Fruit fly (Drosophila melanogaster) whole organism, embryonic: Measurements from ENCODE around the gene Jon99Fii.
A peak's percentile ranks its signal among the peaks of the same experiment; 100 is the strongest.

ENCODE experiments used
- Atf-2 ChIP-seq: fragments of 200-800 bp; sonication (Bioruptor generic); optimal IDR thresholded peaks from 2 replicates; lab custom pipeline; 2016; ENCODE audit warnings: missing biosample characterization, missing genetic modification characterization
- Atf6 ChIP-seq: fragments of 200-800 bp; sonication (Bioruptor generic); IDR thresholded peaks from 2 replicates; pipeline ENCODE4 v1.3.6; 2022; ENCODE audit warnings: missing biosample characterization, missing genetic modification characterization
- Bgb ChIP-seq: fragments of 200-800 bp; sonication (Bioruptor generic); IDR thresholded peaks from 2 replicates; pipeline ENCODE4 v1.3.6; 2022; ENCODE audit warnings: missing biosample characterization, missing genetic modification characterization; ENCODE audit not compliant: partially characterized antibody
- Bteb2 ChIP-seq: fragments of 200-800 bp; sonication (Bioruptor generic); optimal IDR thresholded peaks from 2 replicates; lab custom pipeline; 2016; ENCODE audit warnings: missing biosample characterization, missing genetic modification characterization
- CG10654 ChIP-seq: fragments of 200-800 bp; sonication (Bioruptor generic); optimal IDR thresholded peaks from 2 replicates; lab custom pipeline; 2016; ENCODE audit warnings: missing biosample characterization, missing genetic modification characterization
- CG12744 ChIP-seq: fragments of 200-800 bp; sonication (Bioruptor generic); optimal IDR thresholded peaks from 2 replicates; lab custom pipeline; 2016; ENCODE audit warnings: missing biosample characterization, missing genetic modification characterization
- CG14050 ChIP-seq: fragments of 200-800 bp; sonication (Bioruptor generic); IDR thresholded peaks from 3 replicates; pipeline ENCODE4 v1.3.6; 2022; ENCODE audit warnings: missing biosample characterization, missing genetic modification characterization
- CG1602 ChIP-seq: fragments of 200-800 bp; sonication (Bioruptor generic); optimal IDR thresholded peaks from 3 replicates; lab custom pipeline; 2016; ENCODE audit warnings: missing biosample characterization, missing genetic modification characterization
- CG16813 ChIP-seq: fragments of 200-800 bp; sonication (Bioruptor generic); IDR thresholded peaks from 3 replicates; pipeline ENCODE4 v1.3.6; 2022; ENCODE audit warnings: missing biosample characterization, missing genetic modification characterization; ENCODE audit not compliant: partially characterized antibody
- CG17359 ChIP-seq: fragments of 200-800 bp; sonication (Bioruptor generic); optimal IDR thresholded peaks from 3 replicates; lab custom pipeline; 2018; ENCODE audit warnings: missing biosample characterization, mild to moderate bottlenecking, missing genetic modification characterization, moderate library complexity
- CG18764 ChIP-seq: fragments of 200-800 bp; sonication (Bioruptor generic); optimal IDR thresholded peaks from 3 replicates; lab custom pipeline; 2016; ENCODE audit warnings: missing biosample characterization, missing genetic modification characterization
- CG2678 ChIP-seq: fragments of 200-800 bp; sonication (Bioruptor generic); optimal IDR thresholded peaks from 3 replicates; lab custom pipeline; 2019; ENCODE audit warnings: missing biosample characterization, mild to moderate bottlenecking, missing genetic modification characterization, moderate library complexity
- CG31365 ChIP-seq: fragments of 200-800 bp; sonication (Bioruptor generic); optimal IDR thresholded peaks from 2 replicates; lab custom pipeline; 2018; ENCODE audit warnings: missing biosample characterization, mild to moderate bottlenecking, missing genetic modification characterization
- CG32767 ChIP-seq: fragments of 200-800 bp; sonication (Bioruptor generic); IDR thresholded peaks from 2 replicates; pipeline ENCODE4 v1.3.6; 2022; ENCODE audit warnings: missing biosample characterization, missing genetic modification characterization
- CG3281 ChIP-seq: fragments of 200-800 bp; sonication (Bioruptor generic); optimal IDR thresholded peaks from 3 replicates; lab custom pipeline; 2017; ENCODE audit warnings: missing biosample characterization, mild to moderate bottlenecking, missing genetic modification characterization
- CG3726 ChIP-seq: fragments of 200-800 bp; sonication (Bioruptor generic); IDR thresholded peaks from 3 replicates; pipeline ENCODE4, ENCODE4 v1.3.6; 2022; ENCODE audit warnings: missing biosample characterization, missing genetic modification characterization
- CG3847 ChIP-seq: fragments of 200-800 bp; sonication (Bioruptor generic); IDR thresholded peaks from 2 replicates; pipeline ENCODE4 v1.3.6; 2022; ENCODE audit warnings: missing biosample characterization, missing genetic modification characterization
- CG8388 ChIP-seq: fragments of 200-800 bp; sonication (Bioruptor generic); optimal IDR thresholded peaks from 2 replicates; lab custom pipeline; 2019; ENCODE audit warnings: missing biosample characterization, mild to moderate bottlenecking, missing genetic modification characterization, moderate library complexity
- CG8924 ChIP-seq: fragments of 200-800 bp; optimal IDR thresholded peaks from 3 replicates; lab custom pipeline; 2019; ENCODE audit warnings: missing biosample characterization, mild to moderate bottlenecking, missing genetic modification characterization, moderate library complexity
- CG9876 ChIP-seq: fragments of 200-800 bp; sonication (Bioruptor generic); optimal IDR thresholded peaks from 2 replicates; lab custom pipeline; 2016; ENCODE audit warnings: missing biosample characterization, missing genetic modification characterization
- Deaf1 ChIP-seq: fragments of 200-800 bp; optimal IDR thresholded peaks from 3 replicates; lab custom pipeline; 2019; ENCODE audit warnings: missing biosample characterization, mild to moderate bottlenecking, missing genetic modification characterization, moderate library complexity
- Dip2 ChIP-seq: fragments of 200-800 bp; sonication (Bioruptor generic); IDR thresholded peaks from 2 replicates; pipeline ENCODE4 v1.3.6; 2022; ENCODE audit warnings: missing biosample characterization, missing genetic modification characterization
- Dll ChIP-seq: fragments of 200-800 bp; sonication (Bioruptor generic); IDR thresholded peaks from 4 replicates; pipeline ENCODE4 v1.3.6; 2022; ENCODE audit warnings: missing biosample characterization, missing genetic modification characterization; ENCODE audit not compliant: partially characterized antibody
- ERR ChIP-seq: fragments of 200-800 bp; sonication (Bioruptor generic); optimal IDR thresholded peaks from 2 replicates; lab custom pipeline; 2016; ENCODE audit warnings: missing biosample characterization, missing genetic modification characterization
- Fer1 ChIP-seq: fragments of 200-800 bp; sonication (Bioruptor generic); optimal IDR thresholded peaks from 2 replicates; lab custom pipeline; 2017; ENCODE audit warnings: missing biosample characterization, mild to moderate bottlenecking, missing genetic modification characterization
- Gsc ChIP-seq: fragments of 200-800 bp; sonication (Bioruptor generic); IDR thresholded peaks from 2 replicates; pipeline ENCODE4 v1.3.6; 2022; ENCODE audit warnings: missing biosample characterization, missing genetic modification characterization
- HLH3B ChIP-seq: fragments of 200-800 bp; sonication (Bioruptor generic); IDR thresholded peaks from 2 replicates; pipeline ENCODE4 v1.3.6; 2022; ENCODE audit warnings: missing biosample characterization, missing genetic modification characterization
- Hr51 ChIP-seq, 2 experiments: fragments of 200-800 bp; sonication (Bioruptor generic); optimal IDR thresholded peaks; 2 replicates in 1 of 2; 3 replicates in 1 of 2; lab custom pipeline; 2016 to 2018; ENCODE audit warnings: missing biosample characterization in 2 of 2, missing genetic modification characterization in 2 of 2, mild to moderate bottlenecking in 1 of 2, moderate library complexity in 1 of 2
- Lim3 ChIP-seq: fragments of 200-800 bp; sonication (Bioruptor generic); IDR thresholded peaks from 2 replicates; pipeline ENCODE4 v1.3.6; 2022; ENCODE audit warnings: missing biosample characterization, missing genetic modification characterization
- Myb ChIP-seq: fragments of 200-800 bp; sonication (Bioruptor generic); optimal IDR thresholded peaks from 2 replicates; lab custom pipeline; 2016; ENCODE audit warnings: missing biosample characterization, missing genetic modification characterization
- az2 ChIP-seq: fragments of 200-800 bp; sonication (Bioruptor generic); optimal IDR thresholded peaks from 3 replicates; lab custom pipeline; 2016; ENCODE audit warnings: missing biosample characterization, missing genetic modification characterization
- bigmax ChIP-seq: fragments of 200-800 bp; sonication (Bioruptor generic); optimal IDR thresholded peaks from 2 replicates; lab custom pipeline; 2018; ENCODE audit warnings: missing biosample characterization, mild to moderate bottlenecking, missing genetic modification characterization
- chm ChIP-seq: fragments of 200-800 bp; sonication (Bioruptor generic); IDR thresholded peaks from 2 replicates; pipeline ENCODE4 v1.3.6; 2022; ENCODE audit warnings: missing biosample characterization, missing genetic modification characterization
- exex ChIP-seq: fragments of 200-800 bp; sonication (Bioruptor generic); optimal IDR thresholded peaks from 4 replicates; lab custom pipeline; 2018; ENCODE audit warnings: missing biosample characterization, mild to moderate bottlenecking, missing genetic modification characterization, moderate library complexity
- gce ChIP-seq: fragments of 200-800 bp; sonication (Bioruptor generic); IDR thresholded peaks from 3 replicates; pipeline ENCODE4 v1.3.6; 2022; ENCODE audit warnings: missing biosample characterization, missing genetic modification characterization
- gcm ChIP-seq: fragments of 200-800 bp; sonication (Bioruptor generic); optimal IDR thresholded peaks from 2 replicates; lab custom pipeline; 2019; ENCODE audit warnings: missing biosample characterization, mild to moderate bottlenecking, missing genetic modification characterization, moderate library complexity
- gro ChIP-seq: fragments of 200-800 bp; sonication (Bioruptor generic); optimal IDR thresholded peaks from 2 replicates; lab custom pipeline; 2016; ENCODE audit warnings: missing biosample characterization, missing genetic modification characterization
- hb ChIP-seq: fragments of 200-800 bp; sonication (Bioruptor generic); IDR thresholded peaks from 3 replicates; pipeline ENCODE4 v1.3.6; 2022; ENCODE audit warnings: missing biosample characterization, missing genetic modification characterization; ENCODE audit not compliant: partially characterized antibody
- hkb ChIP-seq, 2 experiments: fragments of 200-800 bp in 1 of 2; fragments of >200 bp in 1 of 2; sonication (Bioruptor generic) in 1 of 2; IDR thresholded peaks in 1 of 2; optimal IDR thresholded peaks in 1 of 2; 2 replicates each; pipeline versions ENCODE4 v1.3.6 to Lab custom; 2017 to 2022; ENCODE audit warnings: missing biosample characterization in 1 of 2, missing genetic modification characterization in 1 of 2
- insv ChIP-seq, 2 experiments: fragments of 200-800 bp; sonication (Bioruptor generic); optimal IDR thresholded peaks; 3 replicates each; lab custom pipeline; 2016 to 2018; ENCODE audit warnings: missing biosample characterization in 2 of 2, missing genetic modification characterization in 2 of 2
- jigr1 ChIP-seq: fragments of 200-800 bp; sonication (Bioruptor generic); IDR thresholded peaks from 3 replicates; pipeline ENCODE4 v1.3.6; 2022; ENCODE audit warnings: missing biosample characterization, missing genetic modification characterization
- mam ChIP-seq: fragments of 200-800 bp; sonication (Bioruptor generic); optimal IDR thresholded peaks from 3 replicates; lab custom pipeline; 2016; ENCODE audit warnings: missing biosample characterization, missing genetic modification characterization
- pita ChIP-seq: fragments of 200-800 bp; sonication (Bioruptor generic); optimal IDR thresholded peaks from 2 replicates; lab custom pipeline; 2017; ENCODE audit warnings: missing biosample characterization, mild to moderate bottlenecking, missing genetic modification characterization
- sqz ChIP-seq: fragments of 200-800 bp; sonication (Bioruptor generic); optimal IDR thresholded peaks from 3 replicates; lab custom pipeline; 2018; ENCODE audit warnings: missing biosample characterization, mild to moderate bottlenecking, missing genetic modification characterization
- trem ChIP-seq: fragments of 200-800 bp; optimal IDR thresholded peaks from 3 replicates; lab custom pipeline; 2019; ENCODE audit warnings: missing biosample characterization, mild to moderate bottlenecking, missing genetic modification characterization, moderate library complexity
- usp ChIP-seq: fragments of >200 bp; optimal IDR thresholded peaks from 2 replicates; lab custom pipeline; 2017; ENCODE audit warnings: missing biosample characterization, missing genetic modification characterization
- wek ChIP-seq: fragments of 200-800 bp; sonication (Bioruptor generic); optimal IDR thresholded peaks from 3 replicates; lab custom pipeline; 2018; ENCODE audit warnings: missing biosample characterization, mild to moderate bottlenecking, missing genetic modification characterization, moderate library complexity
- wor ChIP-seq: fragments of 200-800 bp; sonication (Bioruptor generic); IDR thresholded peaks from 2 replicates; pipeline ENCODE4 v1.3.6; 2022; ENCODE audit warnings: missing biosample characterization, missing genetic modification characterization
- zf30C ChIP-seq: fragments of 200-800 bp; sonication (Bioruptor generic); optimal IDR thresholded peaks from 3 replicates; lab custom pipeline; 2018; ENCODE audit warnings: missing biosample characterization, mild to moderate bottlenecking, missing genetic modification characterization
- zfh1 ChIP-seq: fragments of 200-800 bp; sonication (Bioruptor generic); IDR thresholded peaks from 3 replicates; pipeline ENCODE4 v1.3.6; 2022; ENCODE audit warnings: missing biosample characterization, missing genetic modification characterization

Jon99Fii gene

DNA sequence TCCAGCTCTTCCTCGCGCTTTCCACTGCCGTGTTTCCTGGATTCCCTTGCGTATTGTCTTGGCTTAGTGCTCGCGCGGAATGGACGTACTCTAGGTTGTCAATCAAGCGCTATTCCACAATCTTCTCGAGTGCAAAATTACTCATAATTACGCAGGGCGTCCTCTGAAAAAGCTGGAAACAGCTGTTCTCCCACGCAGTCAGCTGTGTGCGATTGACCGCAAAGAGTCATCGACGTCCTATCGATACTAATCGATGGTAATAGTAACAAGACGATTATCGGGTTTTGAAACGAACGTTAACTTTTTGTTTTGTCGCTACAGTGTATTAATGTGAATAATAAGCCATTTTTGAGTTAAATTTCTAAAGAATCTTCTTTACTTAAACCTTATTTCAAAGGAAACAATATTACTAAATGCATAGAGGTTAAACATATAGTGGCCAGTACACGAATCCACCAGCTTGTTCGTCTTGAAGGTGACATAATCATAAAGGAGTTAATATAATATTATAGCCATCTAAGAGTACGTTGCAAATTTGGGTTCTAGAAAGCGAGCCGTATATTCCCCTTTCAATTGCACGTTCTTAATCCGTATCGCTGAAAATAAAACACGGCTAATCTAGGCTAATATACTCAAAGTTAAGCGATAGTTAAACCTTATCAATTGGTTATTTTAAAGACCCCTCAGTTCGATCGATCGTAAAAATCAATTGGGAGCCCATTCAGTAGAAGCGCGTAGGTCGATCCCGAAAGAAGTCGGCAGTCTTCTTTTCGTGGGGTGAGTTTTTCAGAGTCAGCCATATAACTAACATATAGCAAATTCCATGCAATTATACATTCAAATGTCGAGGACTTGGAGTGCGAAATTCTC lies 28.4 kb downstream of the Jon99Fii start, which contains the start of the genes CG2224 and CDase (continued):
- TF ChIP-seq CG14050 (no peak), CG1602 (GFP tag; lab: Kevin White, UChicago) (no peak), jigr1 (GFP tag; lab: Robert Waterston, UW) (no peak), Atf-2 (GFP tag; lab: Kevin White, UChicago) (no peak), Dll (GFP tag; lab: Robert Waterston, UW) (peak; percentile 91), ERR (GFP tag; lab: Kevin White, UChicago) (no peak), CG8924 (tag; lab: Kevin White, UChicago) (no peak), Myb (GFP tag; lab: Kevin White, UChicago) (peak; percentile 96), gce (no peak), CG3726 (GFP tag; lab: Robert Waterston, UW) (no peak), Gsc (no peak), insv (GFP tag; optimal IDR thresholded peaks at IDR 0.05; lab: Kevin White, UChicago) (no peak), wek (GFP tag; lab: Kevin White, UChicago) (no peak), Atf6 (GFP tag; lab: Robert Waterston, UW) (no peak), bigmax (no peak), chm (GFP tag; lab: Robert Waterston, UW) (no peak), CG31365 (tag; lab: Kevin White, UChicago) (no peak), gcm (GFP tag; lab: Kevin White, UChicago) (no peak), Bgb (GFP tag; lab: Robert Waterston, UW) (peak; percentile 93), exex (tag; lab: Kevin White, UChicago) (peak; percentile 71), CG18764 (no peak), sqz (GFP tag; lab: Kevin White, UChicago) (no peak), CG12744 (no peak), hkb (optimal IDR thresholded peaks at IDR 0.05; lab: Kevin White, UChicago) (no peak), hkb (GFP tag; IDR thresholded peaks at IDR 0.05; lab: Robert Waterston, UW) (no peak), Bteb2 (GFP tag; lab: Kevin White, UChicago) (no peak), Hr51 (GFP tag; optimal IDR thresholded peaks at IDR 0.05; lab: Kevin White, UChicago) (no peak), CG2678 (tag; lab: Kevin White, UChicago) (no peak), zf30C (GFP tag; lab: Kevin White, UChicago) (no peak), CG17359 (tag; lab: Kevin White, UChicago) (no peak), mam (GFP tag; lab: Kevin White, UChicago) (no peak), CG10654 (no peak), pita (GFP tag; lab: Kevin White, UChicago) (no peak), hb (GFP tag; lab: Robert Waterston, UW) (peak; percentile 82), gro (GFP tag; lab: Kevin White, UChicago) (no peak), CG16813 (GFP tag; lab: Robert Waterston, UW) (peak; percentile 84), CG3847 (GFP tag; lab: Robert Waterston, UW) (no peak), Dip2 (no peak), wor (GFP tag; lab: Robert Waterston, UW) (no peak), CG9876 (GFP tag; lab: Kevin White, UChicago) (no peak), HLH3B (GFP tag; lab: Robert Waterston, UW) (no peak), CG3281 (GFP tag; lab: Kevin White, UChicago) (no peak), Deaf1 (tag; lab: Kevin White, UChicago) (no peak), usp (GFP tag; lab: Kevin White, UChicago) (no peak), trem (tag; lab: Kevin White, UChicago) (no peak), CG8388 (GFP tag; lab: Kevin White, UChicago) (no peak), CG32767 (no peak), az2 (GFP tag; lab: Kevin White, UChicago) (no peak), Lim3 (GFP tag; lab: Robert Waterston, UW) (no peak), zfh1 (no peak), Fer1 (GFP tag; lab: Kevin White, UChicago) (no peak)
